Worm (Caenorhabditis elegans) whole organism, late embryonic: ENCODE measurements around the gene lury-1.

Experiments used
- pha-4 ChIP-seq: fragments of 150-350 bp; optimal IDR thresholded peaks from 2 replicates; lab custom pipeline; 2018; ENCODE audit warnings: missing biosample characterization, missing genetic modification reagents, missing genetic modification characterization
- tbx-2 ChIP-seq: sonication (generic microtip); optimal IDR thresholded peaks from 2 replicates; lab custom pipeline; 2016; ENCODE audit warnings: missing genetic modification characterization, missing compliant biosample characterization

DNA sequence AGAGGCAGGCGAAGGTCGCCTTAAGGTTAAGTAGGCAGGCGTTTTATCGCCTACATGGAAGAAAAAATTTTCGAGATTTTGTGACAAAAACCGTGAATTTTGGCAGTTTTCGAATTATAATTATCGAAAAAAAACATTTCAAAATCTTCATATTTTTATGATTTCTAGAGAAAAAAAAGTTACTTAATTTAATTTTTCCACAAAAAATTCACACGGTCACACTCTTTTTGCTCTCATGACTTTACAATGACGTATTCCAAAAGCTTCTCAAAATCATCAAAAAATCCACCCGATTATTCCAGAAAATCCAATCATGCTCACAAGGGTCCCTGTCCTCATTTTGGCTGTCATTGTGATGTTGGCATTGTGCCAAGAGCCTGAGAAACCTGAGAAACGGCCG lies at the start of gene lury-1:
- no peak for TF ChIP-seq pha-4 (tag; lab: Kevin White, UChicago)
- no peak for TF ChIP-seq tbx-2
